Fruit fly (Drosophila melanogaster) whole organism, larva: ENCODE data around the gene CG15570.

Source experiments
- noc ChIP-seq: fragments of 200-800 bp; sonication (Bioruptor generic); optimal IDR thresholded peaks from 3 replicates; lab custom pipeline; 2019; ENCODE audit warnings: missing biosample characterization, mild to moderate bottlenecking, missing genetic modification characterization, moderate library complexity

CG15570 gene

DNA sequence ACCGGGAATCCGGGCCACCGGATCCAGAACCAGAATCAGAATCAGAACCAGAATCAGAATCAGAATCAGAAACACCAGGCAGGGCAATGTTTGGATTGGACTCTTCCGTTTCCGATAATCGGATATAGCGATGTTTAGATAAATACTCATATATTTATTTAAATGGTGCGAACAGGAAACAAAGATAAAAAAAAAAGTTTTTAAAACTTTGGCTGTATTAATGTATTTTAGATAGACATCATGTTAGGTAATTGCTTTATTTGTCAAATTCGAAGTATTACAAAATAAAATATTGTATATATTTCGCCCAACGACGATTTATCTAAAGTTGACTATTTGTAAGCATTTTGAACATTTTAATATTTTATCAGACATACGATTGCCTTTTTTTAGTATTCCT lies 5.2 kb upstream of the CG15570 start, which contains the start of gene CG43288:
Gene CG43288 (plus strand): TSS at position 301 of the 400 bp plus-strand sequence.
- no peak for TF ChIP-seq noc (tag; lab: Kevin White, UChicago)

DNA sequence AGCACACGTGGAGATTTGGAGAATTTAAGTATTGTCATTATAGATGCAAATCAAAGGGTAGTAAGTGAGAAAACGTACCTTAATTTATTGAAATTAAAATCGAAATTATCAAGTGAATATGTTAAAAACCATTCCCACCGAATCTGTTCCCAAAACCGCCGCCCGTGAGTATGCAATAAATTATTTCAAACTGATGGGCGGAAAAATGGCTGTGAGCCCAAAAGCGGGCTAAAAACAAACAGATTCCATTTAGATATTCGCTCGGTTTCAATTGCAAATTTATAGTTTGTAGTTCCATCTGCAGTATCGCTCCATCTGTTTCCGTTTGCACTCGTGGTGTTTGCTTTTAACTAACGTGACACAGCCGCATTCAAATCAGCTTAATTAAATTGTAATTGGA lies 3.6 kb upstream of the CG15570 start:
- TF ChIP-seq noc (tag; lab: Kevin White, UChicago): no peak

DNA sequence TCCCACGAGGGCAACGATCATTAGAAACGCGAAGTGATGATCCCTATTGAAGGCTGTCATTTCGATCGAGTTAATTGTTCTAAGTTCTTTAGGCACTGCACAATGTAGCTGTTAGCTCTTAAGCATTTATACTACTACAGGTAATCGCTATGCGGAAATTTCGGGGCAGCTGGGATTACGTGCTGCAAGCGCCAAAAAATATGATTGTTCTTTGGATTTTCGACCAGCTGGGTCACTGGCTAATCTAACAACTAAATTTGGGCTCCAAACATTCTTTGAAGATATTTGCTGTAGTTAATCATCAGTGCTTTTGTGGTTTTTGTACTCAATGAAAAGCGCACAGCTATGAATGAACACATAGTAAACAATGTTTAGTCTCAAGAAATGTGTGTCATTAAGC lies 676 bp upstream of the CG15570 start, which contains the start of gene CG15571:
Gene CG15571 (minus strand): TSS at position 101 of the 400 bp plus-strand sequence.
- no peak for TF ChIP-seq noc (tag; lab: Kevin White, UChicago)

DNA sequence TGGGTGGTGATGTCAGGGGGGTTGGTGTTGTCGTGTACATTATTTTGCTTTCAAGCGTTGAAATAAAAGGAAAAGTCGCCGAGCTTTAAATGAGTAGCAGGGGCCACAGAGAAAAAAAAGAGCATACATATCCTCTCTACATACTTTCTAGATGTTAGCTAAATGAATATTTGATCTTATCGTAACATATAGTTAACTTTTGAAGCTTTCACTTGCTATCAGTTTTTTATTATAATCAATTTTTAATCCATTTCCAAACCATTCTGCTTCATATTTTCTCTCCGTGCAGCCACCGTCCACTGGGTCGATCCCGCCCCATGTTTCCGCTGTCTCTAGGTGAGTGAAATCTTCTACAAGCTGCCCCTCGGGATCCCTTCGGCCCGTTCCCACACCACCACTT lies 7.0 kb downstream of the CG15570 start:
- TF ChIP-seq noc (tag; lab: Kevin White, UChicago): no peak

DNA sequence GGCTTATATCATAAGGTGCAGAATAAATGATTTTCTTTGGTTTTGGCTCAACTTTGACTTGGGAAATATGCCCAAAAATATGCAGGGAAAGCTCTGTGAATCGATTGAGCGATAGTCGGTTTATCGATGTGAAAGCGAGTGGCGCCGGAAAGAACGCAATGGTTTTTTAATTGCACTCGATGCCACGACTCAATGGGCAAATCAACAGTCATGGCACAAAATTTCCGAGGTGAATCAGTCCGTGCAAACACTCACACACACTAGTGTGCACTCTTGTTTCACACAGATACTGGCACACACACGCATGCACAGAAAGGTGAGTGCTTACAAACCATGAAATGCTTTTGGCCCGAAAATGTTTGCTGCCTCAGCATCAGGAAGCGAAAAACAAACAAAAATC lies 22.2 kb downstream of the CG15570 start:
- no peak for TF ChIP-seq noc (tag; lab: Kevin White, UChicago)

DNA sequence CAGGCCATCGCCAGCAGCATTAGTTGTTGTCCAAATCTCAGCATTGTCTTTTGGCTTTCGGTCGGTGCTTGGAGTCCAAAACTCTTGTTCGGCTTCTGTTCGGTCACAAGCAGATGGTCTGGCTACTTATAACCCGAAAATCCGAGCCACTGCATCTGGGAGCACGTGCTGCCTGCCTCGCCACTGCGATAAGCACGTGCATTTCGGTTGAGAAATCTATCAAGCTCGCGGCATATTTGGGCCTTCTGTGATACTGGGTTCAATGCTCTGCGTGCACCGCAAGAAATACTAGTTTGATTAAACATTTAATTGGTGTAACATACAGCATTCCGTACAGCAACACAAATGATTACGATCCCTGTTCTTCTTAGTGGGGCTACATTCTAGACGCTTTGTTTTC lies 24.8 kb downstream of the CG15570 start, which contains the start of gene Femcoat:
Gene Femcoat (minus strand): TSS at position 101 of the 400 bp plus-strand sequence.
- no peak for TF ChIP-seq noc (tag; lab: Kevin White, UChicago)

DNA sequence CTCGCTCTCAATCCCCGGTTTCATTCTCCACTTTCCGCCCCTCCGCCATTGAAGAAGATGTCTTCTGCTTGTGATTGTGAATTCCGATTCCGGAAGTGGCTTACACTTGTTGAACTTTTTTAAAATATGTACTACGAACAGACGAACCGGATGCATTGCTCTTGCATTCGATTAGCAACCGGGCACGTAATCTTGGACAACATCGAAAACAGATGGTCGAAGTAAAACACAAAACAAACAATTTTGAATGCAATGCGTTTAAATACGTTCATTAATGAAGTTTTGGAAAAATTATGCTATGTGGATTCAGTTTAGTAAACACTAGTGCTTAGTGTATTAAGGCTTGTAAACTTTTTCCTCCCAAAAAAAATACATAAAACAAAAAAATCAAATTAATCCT lies 28.1 kb downstream of the CG15570 start, which contains the start of gene Muc4B:
Gene Muc4B (minus strand): TSS at position 101 of the 400 bp plus-strand sequence.
- no peak for TF ChIP-seq noc (tag; lab: Kevin White, UChicago)

DNA sequence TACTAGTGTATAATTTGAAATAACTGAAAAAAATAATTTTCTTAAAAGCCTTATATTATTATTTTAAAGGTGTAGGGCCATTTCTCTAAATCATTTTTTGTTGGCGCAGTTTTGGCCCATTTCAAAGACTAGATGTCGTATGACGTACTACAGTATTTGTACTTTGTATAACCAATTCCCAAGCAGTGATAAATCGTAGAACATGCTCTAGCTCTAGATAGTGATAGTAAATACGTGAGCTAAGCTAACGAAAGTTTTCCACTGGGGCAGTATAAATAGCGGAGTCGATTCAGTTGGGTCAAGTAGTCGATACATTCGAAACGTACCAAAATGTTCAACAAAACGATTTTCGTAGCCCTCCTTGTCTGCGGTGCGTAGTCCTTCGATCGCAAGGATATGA lies 29.0 kb downstream of the CG15570 start, which contains the start of gene CG43134:
Gene CG43134 (plus strand): TSS at position 301 of the 400 bp plus-strand sequence.
- TF ChIP-seq noc (tag; lab: Kevin White, UChicago): no peak

DNA sequence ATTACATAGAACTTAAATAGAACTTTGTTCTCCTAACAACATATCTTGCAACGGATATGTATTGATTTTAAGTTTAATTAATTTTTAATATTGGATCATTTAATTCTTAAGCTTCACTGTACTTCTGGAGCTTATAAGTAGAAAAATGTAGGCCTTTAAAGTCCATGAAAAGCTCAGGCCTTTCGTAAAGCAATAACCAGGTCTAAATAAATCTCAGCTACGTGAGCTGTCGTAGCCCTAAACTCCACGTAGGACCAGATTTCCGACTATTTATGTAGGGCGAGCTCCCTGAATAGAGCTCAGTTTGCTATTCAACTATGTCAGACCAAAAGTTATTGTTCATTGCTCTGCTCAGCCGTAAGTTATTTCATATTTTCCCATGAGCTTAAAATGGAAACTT lies 30.1 kb downstream of the CG15570 start, which contains the start of gene CG43135:
Gene CG43135 (plus strand): TSS at position 301 of the 400 bp plus-strand sequence.
- no peak for TF ChIP-seq noc (tag; lab: Kevin White, UChicago)

DNA sequence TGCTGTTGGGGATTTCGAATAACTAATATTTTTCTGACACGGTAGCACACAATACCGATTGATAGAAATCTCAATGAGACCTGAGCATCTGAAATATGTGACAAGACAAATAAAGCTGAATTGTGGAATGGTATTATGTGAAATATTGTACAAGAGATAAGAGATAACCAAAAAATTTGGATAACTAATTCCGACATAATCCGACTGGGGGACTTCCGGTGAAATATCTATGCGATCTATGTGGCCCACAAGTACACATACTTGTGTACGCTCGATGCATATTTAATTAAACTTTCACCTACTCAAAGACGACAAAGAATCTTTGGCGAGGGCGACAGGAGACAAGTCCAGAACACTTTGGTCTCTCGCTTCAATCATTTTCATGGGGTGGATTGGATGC lies 34.7 kb downstream of the CG15570 start, which contains the start of gene CG15576:
Gene CG15576 (minus strand): TSS at position 101 of the 400 bp plus-strand sequence.
- no peak for TF ChIP-seq noc (tag; lab: Kevin White, UChicago)

DNA sequence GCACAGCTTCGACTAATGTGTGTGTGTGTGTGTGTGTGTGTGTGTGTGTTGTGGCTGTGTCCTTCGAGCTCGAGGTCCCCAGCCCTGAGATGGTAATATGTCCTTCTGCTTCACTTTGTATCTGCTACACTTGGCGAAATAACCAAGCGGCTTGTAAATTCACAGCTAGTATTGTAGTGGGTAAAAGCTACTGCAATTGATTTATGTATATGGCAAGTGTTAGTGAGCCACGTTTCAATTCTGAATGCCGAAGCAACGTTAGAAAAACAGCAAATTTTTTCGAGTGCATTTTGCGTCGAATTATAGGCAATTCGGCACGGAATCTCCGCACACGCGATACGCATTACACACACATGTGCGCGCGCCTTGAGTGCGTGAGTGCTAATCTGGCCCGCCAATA lies 44.7 kb downstream of the CG15570 start:
- no peak for TF ChIP-seq noc (tag; lab: Kevin White, UChicago)

DNA sequence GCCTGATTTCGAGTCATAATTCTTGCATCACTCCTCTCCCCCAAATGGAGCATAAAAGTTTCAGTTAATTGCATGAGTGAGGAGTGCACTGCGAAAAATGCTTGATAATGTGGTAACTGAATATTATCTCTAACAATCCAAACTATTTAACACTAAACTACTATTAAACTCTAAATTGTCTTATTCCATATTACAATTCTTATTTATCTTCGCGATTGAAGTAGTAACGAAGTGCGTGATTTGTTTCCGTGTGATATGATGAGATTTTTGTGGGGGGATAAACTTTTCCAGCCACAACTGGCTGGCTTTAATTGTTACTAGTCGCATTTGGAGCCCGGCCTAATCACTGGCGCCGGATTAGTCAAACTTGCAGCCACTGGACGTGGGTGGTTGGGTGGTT lies 46.3 kb downstream of the CG15570 start:
- TF ChIP-seq noc (tag; lab: Kevin White, UChicago): no peak

DNA sequence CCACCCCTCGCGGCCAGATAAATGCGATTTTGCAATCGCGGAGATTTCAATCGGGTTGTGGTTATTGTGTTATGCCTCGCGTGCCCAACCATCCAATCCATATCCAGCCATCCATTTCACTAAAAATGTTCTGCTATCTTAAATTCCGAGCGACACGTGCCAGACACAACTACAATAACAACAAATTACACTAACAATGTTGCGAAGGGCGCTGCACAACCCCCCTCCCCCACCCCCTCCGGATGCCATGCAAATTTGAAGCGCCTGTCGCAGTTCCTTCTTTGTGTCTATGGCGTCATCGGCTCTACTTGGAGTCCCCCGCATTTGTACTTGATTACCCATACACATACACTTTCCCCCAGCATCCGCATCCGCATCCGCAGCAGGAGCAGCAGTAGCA lies 47.4 kb downstream of the CG15570 start:
- TF ChIP-seq noc (tag; lab: Kevin White, UChicago): no peak

DNA sequence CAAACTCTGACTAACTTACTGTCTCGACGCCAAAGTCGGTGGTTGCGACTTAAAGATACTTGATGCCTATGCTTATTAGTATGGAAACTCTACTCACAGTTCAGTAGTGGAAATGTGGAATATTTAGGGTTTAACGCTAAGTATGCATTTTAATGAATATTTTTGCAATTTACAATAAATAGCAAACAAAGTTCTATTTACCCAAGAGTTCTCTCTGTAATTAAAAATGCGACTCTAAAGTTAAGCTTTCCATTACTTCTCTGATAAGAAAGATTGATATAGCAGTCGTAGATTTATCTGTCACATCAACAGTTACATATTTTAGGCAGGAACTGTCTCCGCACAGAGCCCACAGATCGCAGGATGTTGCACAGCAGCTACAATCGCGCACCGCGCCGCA lies 47.8 kb downstream of the CG15570 start, which contains the start of gene CG12691:
Gene CG12691 (plus strand): TSS at position 301 of the 400 bp plus-strand sequence.
- no peak for TF ChIP-seq noc (tag; lab: Kevin White, UChicago)

DNA sequence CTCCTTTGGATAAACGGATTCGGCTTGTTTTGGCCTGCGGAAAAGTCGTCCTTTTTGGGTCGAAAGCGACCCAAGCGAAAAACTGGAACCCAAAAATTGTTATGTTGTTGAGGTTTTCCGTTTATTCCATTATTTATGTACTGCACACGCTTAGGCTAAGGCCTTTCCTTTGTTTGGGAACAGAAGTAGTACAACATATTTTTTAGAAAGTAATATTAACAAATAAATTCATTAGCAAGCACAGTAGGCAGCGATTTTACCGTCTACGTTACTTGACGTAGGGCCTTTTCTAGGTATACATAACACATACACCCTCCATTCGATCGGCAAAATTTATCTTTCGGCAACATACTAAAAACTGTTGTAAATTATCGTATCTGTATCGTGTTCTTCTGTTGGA lies 50.4 kb downstream of the CG15570 start, which contains the start of gene CG15572:
Gene CG15572 (plus strand): TSS at position 301 of the 400 bp plus-strand sequence.
- TF ChIP-seq noc (tag; lab: Kevin White, UChicago): no peak
